Worm (Caenorhabditis elegans) whole organism, late embryonic: ENCODE data around the gene R05H11.2.

Source experiments
- C38D4.7 ChIP-seq: fragments of 200-800 bp; sonication (Bioruptor generic); optimal IDR thresholded peaks from 2 replicates; lab custom pipeline; 2018; ENCODE audit warnings: mild to moderate bottlenecking, missing genetic modification characterization, moderate library complexity, missing compliant biosample characterization
- ama-1 ChIP-seq: fragments of 150-350 bp; optimal IDR thresholded peaks from 2 replicates; lab custom pipeline; 2014
- ceh-22 ChIP-seq: sonication (generic microtip); optimal IDR thresholded peaks from 2 replicates; lab custom pipeline; 2017; ENCODE audit warnings: missing biosample characterization, missing genetic modification characterization
- elt-4 ChIP-seq: sonication (generic microtip); optimal IDR thresholded peaks from 2 replicates; lab custom pipeline; 2016; ENCODE audit warnings: missing genetic modification characterization, missing compliant biosample characterization
- hlh-15 ChIP-seq: sonication (generic microtip); optimal IDR thresholded peaks from 2 replicates; lab custom pipeline; 2016; ENCODE audit warnings: missing genetic modification characterization, missing compliant biosample characterization
- lin-11 ChIP-seq: fragments of 200-800 bp; sonication (Bioruptor generic); optimal IDR thresholded peaks from 2 replicates; lab custom pipeline; 2018; ENCODE audit warnings: mild to moderate bottlenecking, missing genetic modification characterization, missing compliant biosample characterization
- nfya-1 ChIP-seq: sonication (generic microtip); optimal IDR thresholded peaks from 2 replicates; lab custom pipeline; 2017; ENCODE audit warnings: missing genetic modification characterization, mild to moderate bottlenecking, missing compliant biosample characterization, antibody characterized with exemption, moderate library complexity
- nhr-232 ChIP-seq: sonication (generic microtip); optimal IDR thresholded peaks from 2 replicates; lab custom pipeline; 2016; ENCODE audit warnings: missing genetic modification characterization, missing compliant biosample characterization
- npax-4 ChIP-seq: sonication (generic microtip); optimal IDR thresholded peaks from 2 replicates; lab custom pipeline; 2016; ENCODE audit warnings: missing genetic modification characterization, missing compliant biosample characterization
- pqm-1 ChIP-seq: sonication (generic microtip); optimal IDR thresholded peaks from 2 replicates; lab custom pipeline; 2016; ENCODE audit warnings: missing genetic modification characterization, missing compliant biosample characterization
- sdc-2 ChIP-seq: sonication (generic microtip); optimal IDR thresholded peaks from 2 replicates; lab custom pipeline; 2016; ENCODE audit warnings: missing genotype, missing genetic modification characterization, missing compliant biosample characterization

DNA sequence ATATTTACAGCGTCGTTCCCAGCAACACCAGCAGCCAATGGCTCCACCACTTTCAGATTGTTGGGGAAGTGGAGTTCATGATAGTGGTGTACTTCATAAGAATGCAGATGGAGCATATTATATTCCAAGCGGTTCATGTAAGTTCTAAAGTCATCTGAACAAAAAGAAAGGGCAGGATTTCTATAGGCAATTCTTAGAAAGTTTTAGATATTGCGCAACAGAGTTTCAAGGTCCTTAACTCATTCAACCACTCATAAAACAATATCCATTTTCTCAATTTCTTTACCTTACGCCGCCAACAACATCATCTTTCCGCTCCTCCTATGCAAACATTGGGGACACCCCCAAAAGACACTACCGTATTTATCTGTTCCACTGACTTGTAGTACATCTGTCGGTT, 33.2 kb downstream of the R05H11.2 start:
- no peak for TF ChIP-seq ceh-22 (tag; lab: Kevin White, UChicago)
- TF ChIP-seq lin-11 (tag; lab: Kevin White, UChicago), result no peak
- no peak for TF ChIP-seq sdc-2 (tag; lab: Kevin White, UChicago)
- no peak for TF ChIP-seq nfya-1 (tag; lab: Kevin White, UChicago)
- TF ChIP-seq pqm-1, result no peak
- TF ChIP-seq C38D4.7 (GFP tag; lab: Kevin White, UChicago), result no peak
- TF ChIP-seq elt-4 (tag; lab: Kevin White, UChicago), result no peak
- no peak for TF ChIP-seq ama-1 (lab: Kevin White, UChicago)
- no peak for TF ChIP-seq npax-4 (tag; lab: Kevin White, UChicago)
- TF ChIP-seq hlh-15 (tag; lab: Kevin White, UChicago), result no peak
- TF ChIP-seq nhr-232 (tag; lab: Kevin White, UChicago), result no peak
